Worm (Caenorhabditis elegans): ENCODE data around the gene ZK662.5.

The ZK662.5 gene

ce11 chrX:15721346-15721745, at the start of gene ZK662.5:
Gene ZK662.5 (plus strand): TSS chrX:15721646.
- TF ChIP-seq tab-1 (GFP tag; IDR thresholded peaks at IDR 0.05) (no peak), ztf-29 (GFP tag; IDR thresholded peaks at IDR 0.05) (no peak), flt-1 (GFP tag; IDR thresholded peaks at IDR 0.05) (no peak), ref-1 (GFP tag; conservative IDR thresholded peaks at IDR 0.05) (no peak), klf-2 (GFP tag; conservative IDR thresholded peaks at IDR 0.05) (no peak), cog-1 (tag; optimal IDR thresholded peaks at IDR 0.05) (no peak), T22C8.4 (GFP tag; IDR thresholded peaks at IDR 0.05) (no peak), med-1 (GFP tag; optimal IDR thresholded peaks at IDR 0.05; ENCODE audit: insufficient read depth) (no peak), ztf-23 (GFP tag; IDR thresholded peaks at IDR 0.05) (no peak)

DNA sequence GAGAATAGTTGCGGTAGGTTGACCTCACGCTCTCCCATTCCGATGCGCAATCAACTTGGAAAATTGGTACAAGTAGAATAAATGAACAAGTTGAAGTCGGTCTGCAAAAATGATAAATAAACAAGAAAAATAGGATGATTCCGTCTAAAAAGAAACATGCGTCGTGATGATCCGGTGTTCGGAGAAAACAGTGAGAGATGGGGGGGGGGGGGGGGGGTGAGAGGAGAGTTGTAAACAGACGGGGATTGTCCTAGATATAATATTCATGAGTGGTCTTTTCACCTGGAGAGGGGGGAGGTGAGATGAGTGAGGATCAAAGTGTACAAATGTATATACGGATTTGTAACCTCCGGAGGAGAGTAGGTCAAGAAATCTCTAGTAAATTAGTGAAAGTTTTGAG, 45.8 kb upstream of the ZK662.5 start, which contains the start of gene F59D12.2:
F59D12.2 (minus strand) TSS at position 101 of the 400 bp plus-strand sequence.
- no peak for TF ChIP-seq cog-1 (tag; optimal IDR thresholded peaks at IDR 0.05)
- no peak for TF ChIP-seq ref-1 (GFP tag; conservative IDR thresholded peaks at IDR 0.05)
- TF ChIP-seq flt-1 (GFP tag; IDR thresholded peaks at IDR 0.05), result no peak
- TF ChIP-seq ztf-29 (GFP tag; IDR thresholded peaks at IDR 0.05), result no peak
- TF ChIP-seq ztf-23 (GFP tag; IDR thresholded peaks at IDR 0.05), result no peak
- TF ChIP-seq T22C8.4 (GFP tag; IDR thresholded peaks at IDR 0.05), result no peak

ce11 chrX:15681393-15681792, 40.1 kb upstream of the ZK662.5 start, which contains the start of gene gpn-1:
Gene gpn-1 (plus strand): TSS chrX:15681693.
- TF ChIP-seq ztf-29 (GFP tag; IDR thresholded peaks at IDR 0.05), result no peak
- TF ChIP-seq flt-1 (GFP tag; IDR thresholded peaks at IDR 0.05), result no peak
- no peak for TF ChIP-seq T22C8.4 (GFP tag; IDR thresholded peaks at IDR 0.05)
- no peak for TF ChIP-seq klf-2 (GFP tag; conservative IDR thresholded peaks at IDR 0.05)
- TF ChIP-seq tab-1 (GFP tag; IDR thresholded peaks at IDR 0.05), result no peak
- TF ChIP-seq ztf-23 (GFP tag; IDR thresholded peaks at IDR 0.05), result no peak
- no peak for TF ChIP-seq cog-1 (tag; optimal IDR thresholded peaks at IDR 0.05)
- no peak for TF ChIP-seq med-1 (GFP tag; optimal IDR thresholded peaks at IDR 0.05; ENCODE audit: insufficient read depth)
- no peak for TF ChIP-seq ref-1 (GFP tag; conservative IDR thresholded peaks at IDR 0.05)

- TF ChIP-seq ztf-23 (GFP tag; IDR thresholded peaks at IDR 0.05) (no peak), klf-2 (GFP tag; conservative IDR thresholded peaks at IDR 0.05) (no peak), T22C8.4 (GFP tag; IDR thresholded peaks at IDR 0.05) (no peak), med-1 (GFP tag; optimal IDR thresholded peaks at IDR 0.05; ENCODE audit: insufficient read depth) (no peak), tab-1 (GFP tag; IDR thresholded peaks at IDR 0.05) (no peak), ztf-29 (GFP tag; IDR thresholded peaks at IDR 0.05) (no peak), cog-1 (tag; optimal IDR thresholded peaks at IDR 0.05) (no peak), ref-1 (GFP tag; conservative IDR thresholded peaks at IDR 0.05) (no peak), flt-1 (GFP tag; IDR thresholded peaks at IDR 0.05) (no peak)
Observed at ce11 chrX:15689244-15689643, 32.2 kb upstream of the ZK662.5 start, which contains the start of gene C03H12.1. Gene C03H12.1 (plus strand): TSS chrX:15689449.

ce11 chrX:15693466-15693865, 28.0 kb upstream of the ZK662.5 start:
- TF ChIP-seq cog-1 (tag; optimal IDR thresholded peaks at IDR 0.05), result no peak
- TF ChIP-seq flt-1 (GFP tag; IDR thresholded peaks at IDR 0.05), result no peak
- no peak for TF ChIP-seq ztf-29 (GFP tag; IDR thresholded peaks at IDR 0.05)
- TF ChIP-seq med-1 (GFP tag; optimal IDR thresholded peaks at IDR 0.05; ENCODE audit: insufficient read depth), result no peak
- TF ChIP-seq ztf-23 (GFP tag; IDR thresholded peaks at IDR 0.05), result no peak
- no peak for TF ChIP-seq klf-2 (GFP tag; conservative IDR thresholded peaks at IDR 0.05)
- TF ChIP-seq T22C8.4 (GFP tag; IDR thresholded peaks at IDR 0.05), result no peak
- no peak for TF ChIP-seq ref-1 (GFP tag; conservative IDR thresholded peaks at IDR 0.05)
- TF ChIP-seq tab-1 (GFP tag; IDR thresholded peaks at IDR 0.05), result no peak

- TF ChIP-seq T22C8.4 (GFP tag; IDR thresholded peaks at IDR 0.05), result no peak
- no peak for TF ChIP-seq ref-1 (GFP tag; conservative IDR thresholded peaks at IDR 0.05)
- no peak for TF ChIP-seq cog-1 (tag; optimal IDR thresholded peaks at IDR 0.05)
- no peak for TF ChIP-seq ztf-23 (GFP tag; IDR thresholded peaks at IDR 0.05)
- no peak for TF ChIP-seq tab-1 (GFP tag; IDR thresholded peaks at IDR 0.05)
Observed at ce11 chrX:15696400-15696799, 25.0 kb upstream of the ZK662.5 start, which contains the start of gene ZK662.2. Gene ZK662.2 (plus strand): TSS chrX:15696700.

DNA sequence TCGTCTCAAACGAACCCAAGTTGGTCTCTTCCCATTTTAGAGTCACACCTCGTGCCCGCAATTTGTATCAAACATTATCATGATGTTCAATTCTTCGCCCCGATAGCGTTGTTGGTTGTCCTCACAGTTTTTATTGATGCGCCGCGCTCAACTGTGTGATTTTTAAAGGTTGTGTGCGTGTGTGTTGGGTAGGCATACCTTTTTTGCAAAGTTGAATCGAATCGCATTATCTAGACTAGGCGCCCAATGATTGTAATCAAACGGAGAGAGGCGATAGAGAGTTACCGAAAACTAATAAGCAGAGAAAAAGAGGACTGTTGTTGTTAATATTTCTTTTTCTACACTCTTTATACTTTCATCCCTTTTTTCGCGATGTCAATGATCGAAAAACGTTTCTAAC, 21.2 kb upstream of the ZK662.5 start:
- TF ChIP-seq ref-1 (GFP tag; conservative IDR thresholded peaks at IDR 0.05) (no peak), ztf-23 (GFP tag; IDR thresholded peaks at IDR 0.05) (no peak), klf-2 (GFP tag; conservative IDR thresholded peaks at IDR 0.05) (no peak), tab-1 (GFP tag; IDR thresholded peaks at IDR 0.05) (no peak), med-1 (GFP tag; optimal IDR thresholded peaks at IDR 0.05; ENCODE audit: insufficient read depth) (no peak), flt-1 (GFP tag; IDR thresholded peaks at IDR 0.05) (no peak), cog-1 (tag; optimal IDR thresholded peaks at IDR 0.05) (no peak), ztf-29 (GFP tag; IDR thresholded peaks at IDR 0.05) (no peak), T22C8.4 (GFP tag; IDR thresholded peaks at IDR 0.05) (no peak)

DNA sequence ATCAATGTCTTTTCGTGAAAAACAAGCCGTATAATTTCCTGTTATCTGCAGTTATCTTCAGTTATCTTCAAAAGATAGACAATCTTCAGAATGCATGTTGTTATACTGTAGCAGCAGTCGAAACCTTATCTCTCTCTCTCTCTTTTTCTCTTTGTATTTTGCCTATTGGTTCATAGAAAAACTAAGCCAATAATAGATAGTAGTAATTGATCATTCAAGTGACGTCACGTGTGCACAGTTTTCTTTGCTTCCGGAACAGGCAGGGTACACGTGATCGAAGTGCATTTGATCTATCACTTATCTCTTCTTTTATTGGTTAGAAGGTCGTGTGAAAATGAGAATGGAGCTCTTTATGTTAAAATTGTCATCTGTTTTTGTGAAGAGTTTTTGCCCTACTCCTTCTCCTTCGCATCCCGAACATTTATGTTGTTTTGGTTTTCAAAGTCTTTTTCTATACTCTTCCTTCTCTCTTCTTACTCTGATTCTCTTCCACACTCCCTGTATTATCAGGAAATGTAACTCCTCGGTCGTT, 16.8 kb upstream of the ZK662.5 start:
- TF ChIP-seq ztf-29 (GFP tag; IDR thresholded peaks at IDR 0.05), result no peak
- TF ChIP-seq klf-2 (GFP tag; conservative IDR thresholded peaks at IDR 0.05), result no peak
- TF ChIP-seq ref-1 (GFP tag; conservative IDR thresholded peaks at IDR 0.05), result no peak
- TF ChIP-seq cog-1 (tag; optimal IDR thresholded peaks at IDR 0.05), result no peak
- TF ChIP-seq T22C8.4 (GFP tag; IDR thresholded peaks at IDR 0.05), result no peak

ce11 chrX:15706108-15706676, 15.3 kb upstream of the ZK662.5 start:
- TF ChIP-seq cog-1 (tag; optimal IDR thresholded peaks at IDR 0.05), result no peak

DNA sequence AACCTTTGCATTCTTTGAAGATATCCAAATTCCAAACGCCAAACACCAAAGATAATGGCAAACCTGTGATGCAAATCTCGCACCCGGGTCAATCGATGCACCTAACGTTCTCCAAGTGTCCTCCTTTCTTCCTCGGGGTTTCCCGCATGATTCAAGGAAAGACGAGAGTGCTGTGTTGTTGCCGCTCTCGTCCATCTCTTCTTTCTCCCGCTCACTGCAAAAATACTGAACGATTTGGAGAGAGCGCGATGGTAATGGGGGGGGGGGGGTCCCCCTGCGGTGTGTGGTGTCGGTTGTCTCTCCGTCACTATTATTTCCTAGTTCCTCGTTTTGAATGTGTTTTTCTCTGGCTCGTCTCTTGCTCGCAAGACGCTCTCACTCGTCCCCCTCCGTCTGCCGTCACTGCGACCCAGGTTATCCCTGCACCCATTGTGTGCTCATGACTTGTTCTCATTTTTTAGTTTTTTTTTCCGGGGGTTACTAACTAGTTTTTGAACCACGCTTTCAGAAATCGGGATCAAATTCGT, 14.0 kb upstream of the ZK662.5 start:
- peak; percentile 79 for TF ChIP-seq cog-1 (tag; optimal IDR thresholded peaks at IDR 0.05)
- peak; percentile 75 for TF ChIP-seq tab-1 (GFP tag; IDR thresholded peaks at IDR 0.05)
- TF ChIP-seq T22C8.4 (GFP tag; IDR thresholded peaks at IDR 0.05), result no peak
- peak; percentile 79; the same call in 1 of the 2 replicates for TF ChIP-seq flt-1 (GFP tag; IDR thresholded peaks at IDR 0.05)
